Worm (Caenorhabditis elegans): Measurements from ENCODE around the gene nspa-8.

The nspa-8 gene

DNA sequence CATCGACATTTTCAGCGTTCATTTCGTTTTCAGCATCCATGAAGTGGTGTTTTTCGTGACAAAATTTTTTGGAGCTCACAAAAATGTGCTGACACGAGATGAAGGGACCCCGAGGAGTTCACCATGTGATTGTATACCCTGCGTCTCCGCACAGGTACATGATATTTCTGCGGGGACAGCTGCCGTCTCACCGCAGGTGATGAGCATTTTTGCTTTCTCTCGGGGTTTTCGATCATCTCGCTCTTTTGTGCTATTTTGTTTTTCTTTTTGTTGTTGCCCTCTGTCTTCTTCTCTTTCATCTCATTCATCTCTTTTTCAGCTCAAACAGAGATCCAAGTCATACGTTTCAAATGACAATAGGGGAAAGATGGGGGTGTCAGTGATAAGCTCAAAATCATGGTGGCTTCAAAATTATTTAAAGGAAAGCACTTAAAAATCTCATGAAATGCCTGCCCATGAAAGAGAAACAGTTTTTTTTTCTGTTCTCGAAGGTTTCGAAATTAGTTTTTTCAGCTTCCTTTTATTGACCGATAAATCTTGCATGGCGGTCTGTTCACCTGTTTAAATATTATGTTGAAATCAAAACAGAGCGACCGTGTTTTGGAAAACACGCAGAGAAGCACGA, 20.6 kb upstream of the nspa-8 start, which contains the start of gene ret-1:
Gene ret-1 (minus strand): TSS at position 123 of the 625 bp plus-strand sequence.
- TF ChIP-seq Y55F3AM.14 (GFP tag; optimal IDR thresholded peaks at IDR 0.05), result peak; percentile 68
- no peak for TF ChIP-seq elt-3 (tag; optimal IDR thresholded peaks at IDR 0.05)
- TF ChIP-seq mdl-1 (tag; optimal IDR thresholded peaks at IDR 0.05), result peak in 1 of 2 experiments; percentile 25
- TF ChIP-seq F13H6.1 (tag; optimal IDR thresholded peaks at IDR 0.05), result peak; percentile 68
- no peak for TF ChIP-seq ztf-11 (tag; optimal IDR thresholded peaks at IDR 0.05)
- peak; percentile 38 for TF ChIP-seq C34F6.9 (tag; optimal IDR thresholded peaks at IDR 0.05)
- TF ChIP-seq lin-39 (tag; optimal IDR thresholded peaks at IDR 0.05), result no peak
- peak; percentile 41 for TF ChIP-seq sma-9 (GFP tag; optimal IDR thresholded peaks at IDR 0.05)
- no peak for TF ChIP-seq sma-9 (tag; optimal IDR thresholded peaks at IDR 0.05)
- TF ChIP-seq nhr-129 (tag; optimal IDR thresholded peaks at IDR 0.05), result peak; percentile 73

- TF ChIP-seq snpc-4 (tag; optimal IDR thresholded peaks at IDR 0.05), result no peak
- no peak for TF ChIP-seq nhr-21 (tag; optimal IDR thresholded peaks at IDR 0.05)
- no peak for TF ChIP-seq ceh-82 (tag; optimal IDR thresholded peaks at IDR 0.05)
- TF ChIP-seq F13H6.1 (tag; optimal IDR thresholded peaks at IDR 0.05), result no peak
- no peak for TF ChIP-seq unc-55 (GFP tag; optimal IDR thresholded peaks at IDR 0.05)
- no peak for TF ChIP-seq lsy-2 (tag; optimal IDR thresholded peaks at IDR 0.05)
- TF ChIP-seq blmp-1 (tag; optimal IDR thresholded peaks at IDR 0.05; ENCODE audit: insufficient read depth), result no peak
- TF ChIP-seq fos-1 (tag; optimal IDR thresholded peaks at IDR 0.05), result no peak
- TF ChIP-seq zag-1 (tag; optimal IDR thresholded peaks at IDR 0.05), result no peak
- no peak for TF ChIP-seq sma-3 (GFP tag; optimal IDR thresholded peaks at IDR 0.05)
- TF ChIP-seq gmeb-1 (tag; optimal IDR thresholded peaks at IDR 0.05), result no peak
Observed at ce11 chrV:14841660-14842059, 14.8 kb upstream of the nspa-8 start.

- TF ChIP-seq unc-62 (GFP tag; optimal IDR thresholded peaks at IDR 0.05) (no peak), lin-13 (GFP tag; optimal IDR thresholded peaks at IDR 0.05) (no peak), F13H6.1 (tag; optimal IDR thresholded peaks at IDR 0.05) (no peak), gmeb-1 (tag; optimal IDR thresholded peaks at IDR 0.05) (no peak), nhr-77 (tag; optimal IDR thresholded peaks at IDR 0.05) (no peak), ZK546.5 (tag; optimal IDR thresholded peaks at IDR 0.05) (no peak), skn-1 (tag; optimal IDR thresholded peaks at IDR 0.05) (no peak), elt-1 (tag; optimal IDR thresholded peaks at IDR 0.05) (no peak), elt-3 (tag; optimal IDR thresholded peaks at IDR 0.05) (no peak), nhr-23 (tag; optimal IDR thresholded peaks at IDR 0.05) (no peak), dmd-4 (tag; optimal IDR thresholded peaks at IDR 0.05) (no peak), snpc-4 (tag; optimal IDR thresholded peaks at IDR 0.05) (no peak), nhr-10 (tag; optimal IDR thresholded peaks at IDR 0.05) (no peak), mdl-1 (tag; optimal IDR thresholded peaks at IDR 0.05) (no peak)
Observed at ce11 chrV:14838130-14838529, 11.3 kb upstream of the nspa-8 start.

ce11 chrV:14835075-14835991, 8.5 kb upstream of the nspa-8 start:
- TF ChIP-seq nhr-237 (tag; optimal IDR thresholded peaks at IDR 0.05), result no peak
- TF ChIP-seq lsy-2 (tag; optimal IDR thresholded peaks at IDR 0.05), result peak in 1 of 2 experiments; percentile 6
- peak; percentile 13 for TF ChIP-seq F13H6.1 (tag; optimal IDR thresholded peaks at IDR 0.05)

ce11 chrV:14833219-14833618, 6.4 kb upstream of the nspa-8 start:
- TF ChIP-seq F13H6.1 (tag; optimal IDR thresholded peaks at IDR 0.05), result peak; percentile 39
- no peak for TF ChIP-seq aly-2 (tag; optimal IDR thresholded peaks at IDR 0.05)
- TF ChIP-seq mdl-1 (tag; optimal IDR thresholded peaks at IDR 0.05), result peak in 1 of 2 experiments; percentile 44
- peak; percentile 36 for TF ChIP-seq nhr-129 (tag; optimal IDR thresholded peaks at IDR 0.05)
- TF ChIP-seq ztf-4 (tag; optimal IDR thresholded peaks at IDR 0.05), result no peak
- peak; percentile 5 for TF ChIP-seq sma-9 (GFP tag; optimal IDR thresholded peaks at IDR 0.05)
- no peak for TF ChIP-seq sma-9 (tag; optimal IDR thresholded peaks at IDR 0.05)
- peak; percentile 44 for TF ChIP-seq C34F6.9 (tag; optimal IDR thresholded peaks at IDR 0.05)
- TF ChIP-seq mab-5 (tag; optimal IDR thresholded peaks at IDR 0.05), result peak; percentile 31
- peak; percentile 15 for TF ChIP-seq sem-4 (tag; optimal IDR thresholded peaks at IDR 0.05)
- no peak for TF ChIP-seq ZK546.5 (tag; optimal IDR thresholded peaks at IDR 0.05)
- TF ChIP-seq lsy-2 (tag; optimal IDR thresholded peaks at IDR 0.05), result peak in 1 of 2 experiments; percentile 18
- TF ChIP-seq zag-1 (tag; optimal IDR thresholded peaks at IDR 0.05), result peak; percentile 42
- TF ChIP-seq Y55F3AM.14 (GFP tag; optimal IDR thresholded peaks at IDR 0.05), result no peak
- TF ChIP-seq unc-55 (GFP tag; optimal IDR thresholded peaks at IDR 0.05), result peak; percentile 32

Data from whole organism, L2 larva.